Worm (Caenorhabditis elegans) whole organism, early embryonic: ENCODE data around the gene Y45F10D.15.

Source experiments
- ama-1 ChIP-seq: fragments of 150-350 bp; optimal IDR thresholded peaks from 2 replicates; lab custom pipeline; 2014
- ets-7 ChIP-seq: sonication (generic microtip); optimal IDR thresholded peaks from 2 replicates; lab custom pipeline; 2016; ENCODE audit warnings: missing genotype, missing genetic modification characterization, missing compliant biosample characterization

DNA sequence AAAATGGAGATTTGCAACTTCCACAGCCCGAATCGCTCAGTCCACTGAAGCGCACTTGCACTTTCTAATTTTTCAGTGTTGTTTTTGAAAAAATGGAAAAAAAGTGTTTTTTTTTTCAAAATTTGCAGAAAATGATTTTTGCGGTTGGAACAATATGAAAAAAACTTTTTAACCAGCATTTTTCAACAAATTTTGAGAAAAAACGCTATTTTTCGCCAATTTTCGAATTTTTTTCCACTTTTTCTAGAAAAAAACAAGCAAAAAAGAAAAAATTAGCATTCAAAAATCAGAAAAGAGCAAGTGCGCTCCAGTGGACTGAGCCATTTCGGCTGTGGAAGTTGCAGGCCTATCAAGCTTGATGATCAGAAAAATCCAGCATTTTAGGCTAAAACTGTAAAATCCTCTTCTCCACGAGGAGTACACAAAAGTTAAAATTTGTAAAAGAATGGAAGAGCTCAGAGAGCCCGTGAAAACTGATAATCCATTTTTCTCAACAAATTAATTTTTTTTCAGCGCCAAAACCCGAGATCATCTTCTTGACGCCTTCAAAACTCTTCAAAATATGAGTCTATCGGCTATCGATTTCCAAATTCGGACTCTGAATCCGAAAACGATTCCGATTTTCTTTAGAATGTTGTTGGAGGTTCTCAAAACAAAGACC lies 25.4 kb downstream of the Y45F10D.15 start:
- peak; percentile 43 for TF ChIP-seq ama-1 (lab: Kevin White, UChicago)
- TF ChIP-seq ets-7 (tag; lab: Kevin White, UChicago): no peak
